Fruit fly (Drosophila melanogaster) whole organism, adult: Measurements from ENCODE around the gene CG11378.

Source experiments
- CG11617 ChIP-seq: fragments of 200-800 bp; sonication (Bioruptor generic); optimal IDR thresholded peaks from 2 replicates; lab custom pipeline; 2017; ENCODE audit warnings: mild to moderate bottlenecking, missing biosample characterization, missing genetic modification reagents, missing genetic modification characterization
- CG12768 ChIP-seq: fragments of 200-800 bp; sonication (Bioruptor generic); optimal IDR thresholded peaks from 2 replicates; lab custom pipeline; 2017; ENCODE audit warnings: missing biosample characterization, missing genetic modification characterization, mild to moderate bottlenecking, moderate library complexity, missing genetic modification reagents
- CG14711 ChIP-seq: fragments of 200-800 bp; sonication (Bioruptor generic); optimal IDR thresholded peaks from 2 replicates; lab custom pipeline; 2018; ENCODE audit warnings: missing biosample characterization, mild to moderate bottlenecking, missing genetic modification characterization, moderate library complexity
- CG1620 ChIP-seq: fragments of 200-800 bp; sonication (Bioruptor generic); optimal IDR thresholded peaks from 2 replicates; lab custom pipeline; 2016; ENCODE audit warnings: missing biosample characterization, missing genetic modification characterization
- CG33017 ChIP-seq: fragments of 200-800 bp; sonication (Bioruptor generic); optimal IDR thresholded peaks from 2 replicates; lab custom pipeline; 2018; ENCODE audit warnings: missing biosample characterization, mild to moderate bottlenecking, missing genetic modification characterization, moderate library complexity
- CG5204 ChIP-seq: fragments of 200-800 bp; sonication (Bioruptor generic); optimal IDR thresholded peaks from 2 replicates; lab custom pipeline; 2016; ENCODE audit warnings: missing biosample characterization, missing genetic modification characterization
- CG7045 ChIP-seq: fragments of 200-800 bp; sonication (Bioruptor generic); optimal IDR thresholded peaks from 2 replicates; lab custom pipeline; 2017; ENCODE audit warnings: missing biosample characterization, mild to moderate bottlenecking, missing genetic modification characterization
- CG7101 ChIP-seq: fragments of 200-800 bp; sonication (Bioruptor generic); optimal IDR thresholded peaks from 2 replicates; lab custom pipeline; 2018; ENCODE audit warnings: missing biosample characterization, mild to moderate bottlenecking, missing genetic modification characterization, moderate library complexity
- Clk ChIP-seq: fragments of 200-800 bp; sonication (Bioruptor generic); optimal IDR thresholded peaks from 2 replicates; lab custom pipeline; 2017; ENCODE audit warnings: missing biosample characterization, missing genetic modification characterization
- Crg-1 ChIP-seq: fragments of 200-800 bp; sonication (Bioruptor generic); optimal IDR thresholded peaks from 2 replicates; lab custom pipeline; 2016; ENCODE audit warnings: missing biosample characterization, missing genetic modification characterization
- Hr96 ChIP-seq: fragments of 200-800 bp; sonication (Bioruptor generic); optimal IDR thresholded peaks from 2 replicates; lab custom pipeline; 2016; ENCODE audit warnings: missing biosample characterization, missing genetic modification characterization
- Mnt ChIP-seq: fragments of 200-800 bp; sonication (Bioruptor generic); optimal IDR thresholded peaks from 2 replicates; lab custom pipeline; 2016; ENCODE audit warnings: missing biosample characterization, mild to moderate bottlenecking, missing genetic modification characterization
- bab1 ChIP-seq: fragments of 200-800 bp; sonication (Bioruptor generic); optimal IDR thresholded peaks from 3 replicates; lab custom pipeline; 2019; ENCODE audit warnings: missing biosample characterization, mild to moderate bottlenecking, missing genetic modification characterization, moderate library complexity
- cic ChIP-seq: fragments of 200-800 bp; sonication (Bioruptor generic); optimal IDR thresholded peaks from 2 replicates; lab custom pipeline; 2017; ENCODE audit warnings: missing biosample characterization, mild to moderate bottlenecking, missing genetic modification characterization, moderate library complexity
- cnc ChIP-seq, 2 experiments: fragments of >200 bp; optimal IDR thresholded peaks; 2 replicates each; lab custom pipeline; 2017
- kay ChIP-seq: fragments of 200-800 bp; sonication (Bioruptor generic); peaks from one replicate; lab custom pipeline; 2016; ENCODE audit warnings: missing biosample characterization, missing genetic modification characterization, borderline replicate concordance
- ovo ChIP-seq: fragments of 200-800 bp; sonication (Bioruptor generic); optimal IDR thresholded peaks from 2 replicates; lab custom pipeline; 2016; ENCODE audit warnings: missing biosample characterization, missing genetic modification characterization
- pad ChIP-seq: fragments of 200-800 bp; sonication (Bioruptor generic); optimal IDR thresholded peaks from 3 replicates; lab custom pipeline; 2017; ENCODE audit warnings: missing biosample characterization, missing genetic modification characterization, mild to moderate bottlenecking, moderate library complexity, missing genetic modification reagents
- tj ChIP-seq: fragments of 200-800 bp; sonication (Bioruptor generic); optimal IDR thresholded peaks from 3 replicates; lab custom pipeline; 2017; ENCODE audit warnings: missing biosample characterization, mild to moderate bottlenecking, missing genetic modification characterization, moderate library complexity
- toe ChIP-seq: fragments of 200-800 bp; sonication (Bioruptor generic); optimal IDR thresholded peaks from 2 replicates; lab custom pipeline; 2016; ENCODE audit warnings: missing biosample characterization, missing genetic modification characterization

Gene CG11378

dm6 chrX:1142567-1143347, 27.9 kb upstream of the CG11378 start:
- no peak for TF ChIP-seq Hr96 (GFP tag; lab: Kevin White, UChicago)
- no peak for TF ChIP-seq kay

dm6 chrX:1145344-1145743, 25.3 kb upstream of the CG11378 start, which contains the start of gene CG14628:
CG14628 (plus strand) TSS chrX:1145644.
- TF ChIP-seq tj (GFP tag; lab: Kevin White, UChicago) (no peak), ovo (GFP tag; lab: Kevin White, UChicago) (no peak), Clk (no peak), CG1620 (GFP tag; lab: Kevin White, UChicago) (no peak), CG7045 (no peak), CG12768 (no peak), CG7101 (tag; lab: Kevin White, UChicago) (no peak), Mnt (no peak), bab1 (GFP tag; lab: Kevin White, UChicago) (no peak), Crg-1 (no peak), cnc (optimal IDR thresholded peaks at IDR 0.05; lab: Kevin White, UChicago) (no peak), CG33017 (tag; lab: Kevin White, UChicago) (no peak)

dm6 chrX:1161913-1162439, 8.7 kb upstream of the CG11378 start, which contains the start of gene eIF4E7:
eIF4E7 (minus strand) TSS chrX:1162389.
- TF ChIP-seq Clk (no peak), pad (peak; percentile 49), tj (GFP tag; lab: Kevin White, UChicago) (no peak), cic (GFP tag; lab: Kevin White, UChicago) (no peak), CG11617 (GFP tag; lab: Kevin White, UChicago) (no peak), CG14711 (no peak)

dm6 chrX:1171018-1171417, 390 bp downstream of the CG11378 start:
- TF ChIP-seq Clk (no peak), ovo (GFP tag; lab: Kevin White, UChicago) (no peak), CG1620 (GFP tag; lab: Kevin White, UChicago) (peak; percentile 70), toe (GFP tag; lab: Kevin White, UChicago) (peak; percentile 38), CG7101 (tag; lab: Kevin White, UChicago) (peak; percentile 62), Hr96 (GFP tag; lab: Kevin White, UChicago) (peak; percentile 72), CG11617 (GFP tag; lab: Kevin White, UChicago) (peak; percentile 80), bab1 (GFP tag; lab: Kevin White, UChicago) (peak; percentile 88), pad (peak; percentile 69), cnc (optimal IDR thresholded peaks at IDR 0.05; lab: Kevin White, UChicago) (no peak), CG14711 (peak; percentile 50), Crg-1 (no peak), cic (GFP tag; lab: Kevin White, UChicago) (no peak), kay (peak; percentile 71), Mnt (no peak), CG33017 (tag; lab: Kevin White, UChicago) (no peak), CG12768 (peak; percentile 46), CG7045 (peak; percentile 36), tj (GFP tag; lab: Kevin White, UChicago) (peak; percentile 45), CG5204 (GFP tag; lab: Kevin White, UChicago) (peak; percentile 52)

dm6 chrX:1172756-1173422, 2.3 kb downstream of the CG11378 start:
- TF ChIP-seq kay (peak; percentile 77), CG14711 (no peak), Hr96 (GFP tag; lab: Kevin White, UChicago) (no peak)

- TF ChIP-seq CG11617 (GFP tag; lab: Kevin White, UChicago) (no peak), CG12768 (no peak), bab1 (GFP tag; lab: Kevin White, UChicago) (no peak), cic (GFP tag; lab: Kevin White, UChicago) (no peak), CG1620 (GFP tag; lab: Kevin White, UChicago) (no peak), cnc (optimal IDR thresholded peaks at IDR 0.05; lab: Kevin White, UChicago) (no peak), CG5204 (GFP tag; lab: Kevin White, UChicago) (no peak), CG7101 (tag; lab: Kevin White, UChicago) (no peak), Clk (no peak), CG14711 (no peak), Mnt (no peak), CG33017 (tag; lab: Kevin White, UChicago) (no peak), pad (no peak), Crg-1 (no peak), toe (GFP tag; lab: Kevin White, UChicago) (no peak)
These were observed 2.9 kb downstream of the CG11378 start for dm6 chrX:1173564-1173963.

- TF ChIP-seq Mnt = no peak
- no peak for TF ChIP-seq ovo (GFP tag; lab: Kevin White, UChicago)
- no peak for TF ChIP-seq tj (GFP tag; lab: Kevin White, UChicago)
- TF ChIP-seq cnc (optimal IDR thresholded peaks at IDR 0.05; lab: Kevin White, UChicago) = no peak
- no peak for TF ChIP-seq CG33017 (tag; lab: Kevin White, UChicago)
These were observed 5.4 kb downstream of the CG11378 start, which contains the start of gene CG11384 for dm6 chrX:1175993-1176392. CG11384 (minus strand) TSS chrX:1176035.
